Fruit fly (Drosophila melanogaster): ENCODE measurements around the gene Ets96B.

Ets96B gene

DNA sequence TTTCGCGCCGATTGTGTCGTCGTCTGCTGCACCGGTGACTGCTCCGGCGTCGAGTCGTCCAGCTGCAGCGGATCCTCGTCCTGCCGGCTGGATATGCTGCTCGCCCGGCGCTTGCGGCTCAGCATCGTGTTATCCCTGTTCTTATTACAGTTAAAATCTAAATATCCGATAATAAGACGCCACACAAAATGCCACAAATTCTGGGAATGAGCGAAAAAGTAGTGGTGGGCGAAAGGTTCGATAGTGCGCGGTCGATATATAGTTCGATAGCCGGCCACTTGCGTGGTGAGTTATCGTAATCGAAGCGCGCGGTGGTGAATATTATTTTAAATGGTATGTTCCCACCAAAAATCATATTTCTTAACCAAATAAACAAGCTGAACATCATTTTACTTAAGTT is 17.2 kb downstream of the Ets96B start, which contains the start of gene polybromo (continued):
- no peak for TF ChIP-seq CG7786 (GFP tag; optimal IDR thresholded peaks at IDR 0.05)
- no peak for TF ChIP-seq CG6654 (GFP tag; optimal IDR thresholded peaks at IDR 0.05)
- TF ChIP-seq hkb (optimal IDR thresholded peaks at IDR 0.05) = no peak
- TF ChIP-seq hkb (GFP tag; IDR thresholded peaks at IDR 0.05) = no peak
- peak; percentile 85 for TF ChIP-seq Med (GFP tag)
- no peak for TF ChIP-seq Ssrp (tag; optimal IDR thresholded peaks at IDR 0.05)

DNA sequence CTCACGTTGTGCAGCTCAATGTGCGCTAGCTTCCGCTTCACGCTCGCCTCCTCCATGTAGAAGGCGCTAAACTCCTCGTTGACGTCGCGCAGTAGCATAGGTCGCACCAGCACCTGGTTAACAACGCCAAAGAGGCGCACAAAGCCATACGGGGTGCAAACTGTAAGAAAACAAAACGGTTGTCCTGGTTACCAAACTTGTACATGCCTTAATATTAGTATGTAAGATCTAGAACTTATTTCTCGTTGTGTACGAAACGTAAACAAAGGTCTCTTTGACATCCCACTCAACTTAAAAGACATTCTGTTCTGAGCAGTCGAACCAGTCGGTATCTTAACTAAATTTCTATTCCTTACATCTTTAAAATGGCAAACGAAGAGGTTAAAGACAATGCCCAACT is 19.5 kb downstream of the Ets96B start, which contains the start of gene CG6980:
Gene CG6980, plus strand, starts transcription at position 301 of the 400 bp plus-strand sequence.
- TF ChIP-seq HLH3B (GFP tag; IDR thresholded peaks at IDR 0.05) (no peak), lov (optimal IDR thresholded peaks at IDR 0.05) (no peak), lov (GFP tag; IDR thresholded peaks at IDR 0.05) (0 out of 3 replicates have a peak, but pooled peaks have one; percentile 12)

DNA sequence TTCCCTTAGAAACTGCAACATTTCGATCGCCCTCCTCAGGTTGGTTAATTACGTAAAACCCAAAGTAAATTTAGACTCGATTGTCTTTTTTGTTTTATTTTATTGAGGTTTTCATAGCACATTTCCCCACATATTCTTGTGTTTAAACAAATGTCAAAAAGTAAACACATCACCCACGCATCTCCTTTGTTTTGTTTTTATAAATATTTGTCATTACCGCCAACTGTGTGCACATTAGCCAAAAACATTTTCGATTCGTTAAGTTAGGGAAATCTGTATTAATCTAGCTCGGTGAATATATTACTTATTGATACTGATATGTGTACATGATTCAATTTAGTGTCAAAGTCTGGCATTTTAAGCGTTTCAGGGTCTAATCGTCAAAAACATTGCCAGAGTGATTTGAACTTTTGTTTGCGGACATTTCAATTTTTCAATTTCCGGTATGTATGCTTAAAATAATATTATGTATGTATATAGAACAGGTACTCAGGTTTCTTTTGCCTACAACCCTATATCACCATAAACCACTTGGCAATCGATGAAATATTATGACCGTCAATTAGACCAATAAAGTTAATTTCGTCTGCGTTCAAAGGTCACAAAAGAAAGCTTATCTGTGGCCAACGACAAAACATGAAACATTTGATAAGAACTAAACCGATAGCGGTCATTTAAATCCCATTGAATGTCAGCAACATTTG is 21.9 kb downstream of the Ets96B start:
- TF ChIP-seq CG18011 (GFP tag; optimal IDR thresholded peaks at IDR 0.05) = no peak
- TF ChIP-seq CTCF (GFP tag; optimal IDR thresholded peaks at IDR 0.05) = no peak
- no peak for TF ChIP-seq phol (tag; optimal IDR thresholded peaks at IDR 0.05)
- peak; percentile 45 for TF ChIP-seq cwo (GFP tag; optimal IDR thresholded peaks at IDR 0.05)
- peak; percentile 44 for TF ChIP-seq CG10431 (GFP tag; optimal IDR thresholded peaks at IDR 0.05)
- TF ChIP-seq ham (GFP tag; IDR thresholded peaks at IDR 0.05) = no peak
- peak; percentile 67 for TF ChIP-seq PHDP (tag; optimal IDR thresholded peaks at IDR 0.05)
- TF ChIP-seq gce (GFP tag; IDR thresholded peaks at IDR 0.05) = no peak
- peak in 1 of 2 experiments; percentile 28 for TF ChIP-seq Eip74EF (GFP tag; optimal IDR thresholded peaks at IDR 0.05)
- no peak for TF ChIP-seq gem (tag; optimal IDR thresholded peaks at IDR 0.05)
- peak; percentile 75 for TF ChIP-seq wek (GFP tag; optimal IDR thresholded peaks at IDR 0.05)
- TF ChIP-seq CG1529 (GFP tag; optimal IDR thresholded peaks at IDR 0.05) = peak; percentile 39
- no peak for TF ChIP-seq ttk (GFP tag; IDR thresholded peaks at IDR 0.05)
- TF ChIP-seq pros (GFP tag; optimal IDR thresholded peaks at IDR 0.05) = no peak
- TF ChIP-seq slp2 (GFP tag; optimal IDR thresholded peaks at IDR 0.05) = no peak
- peak; percentile 54 for TF ChIP-seq CG8359 (GFP tag; optimal IDR thresholded peaks at IDR 0.05; ENCODE audit: borderline replicate concordance)
- TF ChIP-seq salm (tag; optimal IDR thresholded peaks at IDR 0.05) = peak; percentile 57
- TF ChIP-seq pita (GFP tag; optimal IDR thresholded peaks at IDR 0.05) = no peak
- TF ChIP-seq Nf-YB (GFP tag; optimal IDR thresholded peaks at IDR 0.05) = peak; percentile 35
- no peak for TF ChIP-seq bbx (GFP tag; IDR thresholded peaks at IDR 0.05; ENCODE audit: partially characterized antibody)
- TF ChIP-seq Chrac-16 (GFP tag; optimal IDR thresholded peaks at IDR 0.05) = no peak
- TF ChIP-seq Blimp-1 (GFP tag; optimal IDR thresholded peaks at IDR 0.05) = no peak
- TF ChIP-seq kay (GFP tag; optimal IDR thresholded peaks at IDR 0.05) = no peak
- TF ChIP-seq CG1647 (GFP tag; optimal IDR thresholded peaks at IDR 0.05) = no peak
- TF ChIP-seq Mrtf (GFP tag; IDR thresholded peaks at IDR 0.05) = no peak
- peak; percentile 9 for TF ChIP-seq Six4 (GFP tag; optimal IDR thresholded peaks at IDR 0.05)
- peak; percentile 84 for TF ChIP-seq ATbp (GFP tag; optimal IDR thresholded peaks at IDR 0.05)
- TF ChIP-seq dpn (GFP tag; optimal IDR thresholded peaks at IDR 0.05) = no peak
- TF ChIP-seq CG31365 (tag; optimal IDR thresholded peaks at IDR 0.05) = peak; percentile 45
- TF ChIP-seq gfzf (GFP tag; optimal IDR thresholded peaks at IDR 0.05) = no peak
- no peak for TF ChIP-seq ab (GFP tag; optimal IDR thresholded peaks at IDR 0.05)
- TF ChIP-seq E2f1 (GFP tag; IDR thresholded peaks at IDR 0.05) = no peak
- TF ChIP-seq D (optimal IDR thresholded peaks at IDR 0.05) = no peak
- TF ChIP-seq D (GFP tag; optimal IDR thresholded peaks at IDR 0.05) = peak; percentile 39
- TF ChIP-seq Dfd (GFP tag; optimal IDR thresholded peaks at IDR 0.05) = no peak
- no peak for TF ChIP-seq dati (GFP tag; IDR thresholded peaks at IDR 0.05)
- TF ChIP-seq tx (GFP tag; optimal IDR thresholded peaks at IDR 0.05) = no peak
- TF ChIP-seq CG18764 (GFP tag; optimal IDR thresholded peaks at IDR 0.05) = no peak
- TF ChIP-seq CG9876 (GFP tag; optimal IDR thresholded peaks at IDR 0.05) = no peak
